Worm (Caenorhabditis elegans): ENCODE results near the gene T04F8.7.

ce11 chrX:11693092-11693491, 12.3 kb upstream of the T04F8.7 start, which contains the start of gene smcl-1:
- no peak for TF ChIP-seq sptf-2 (GFP tag; optimal IDR thresholded peaks at IDR 0.05)
- TF ChIP-seq ceh-40 (GFP tag; IDR thresholded peaks at IDR 0.05): no peak
- TF ChIP-seq ama-1 (optimal IDR thresholded peaks at IDR 0.05): no peak
- no peak for TF ChIP-seq ama-1 (GFP tag; optimal IDR thresholded peaks at IDR 0.05)
- no peak for TF ChIP-seq cebp-1 (GFP tag; IDR thresholded peaks at IDR 0.05)
- no peak for TF ChIP-seq cebp-1 (tag; optimal IDR thresholded peaks at IDR 0.05)
- peak; percentile 51 for TF ChIP-seq nhr-80 (tag; optimal IDR thresholded peaks at IDR 0.05)
- no peak for TF ChIP-seq T26A5.8 (tag; optimal IDR thresholded peaks at IDR 0.05)
- TF ChIP-seq K11D2.4 (GFP tag; IDR thresholded peaks at IDR 0.05): no peak
- TF ChIP-seq madf-10 (tag; optimal IDR thresholded peaks at IDR 0.05): no peak
- TF ChIP-seq repo-1 (tag; optimal IDR thresholded peaks at IDR 0.05): no peak
- TF ChIP-seq F55B11.4 (tag; optimal IDR thresholded peaks at IDR 0.05; ENCODE audit: borderline replicate concordance, insufficient read depth): no peak
- no peak for TF ChIP-seq snpc-4 (GFP tag; optimal IDR thresholded peaks at IDR 0.05)
- TF ChIP-seq snpc-4 (tag; optimal IDR thresholded peaks at IDR 0.05): no peak
- TF ChIP-seq pha-4 (tag; optimal IDR thresholded peaks at IDR 0.05): no peak

Data from whole organism, young adult.